Fruit fly (Drosophila melanogaster): Measurements from ENCODE around the gene hwt.

Gene hwt

DNA sequence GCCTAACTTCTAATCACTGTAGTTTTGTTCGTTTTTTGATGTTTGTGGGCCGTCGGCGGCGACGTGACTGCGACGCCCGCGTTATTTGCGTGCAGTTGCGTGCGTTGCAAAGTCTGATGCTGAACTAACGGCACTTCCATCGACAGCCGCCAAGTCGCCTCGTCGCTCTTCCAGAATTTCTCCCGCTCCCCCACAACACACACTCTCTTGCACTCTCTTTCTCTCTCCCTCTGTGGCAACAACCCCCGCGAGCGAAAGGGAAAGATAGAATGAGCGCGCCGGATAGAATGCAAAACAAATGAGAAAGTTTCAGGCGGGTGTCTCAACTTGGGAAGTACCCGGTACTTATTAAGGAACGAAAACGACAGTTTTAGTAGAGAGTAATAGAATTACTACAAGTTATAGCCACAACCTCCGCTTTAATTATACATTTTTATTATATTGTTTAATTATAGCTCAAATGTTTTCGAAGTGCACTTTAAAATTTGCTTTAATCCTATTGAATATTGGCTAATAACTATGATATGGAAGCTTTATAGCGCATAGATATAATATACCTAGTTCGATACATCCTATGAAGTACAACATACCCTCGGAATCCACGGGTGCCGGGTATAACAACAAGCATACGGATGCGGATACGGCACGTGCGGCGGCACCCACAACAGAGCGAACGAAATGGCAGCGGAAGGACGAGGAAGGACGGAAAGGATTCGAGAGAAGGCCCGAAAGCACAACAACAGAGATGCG lies 21.2 kb downstream of the hwt start (continued):
- no peak for TF ChIP-seq zen (tag; optimal IDR thresholded peaks at IDR 0.05)
- TF ChIP-seq CG34224 (GFP tag; IDR thresholded peaks at IDR 0.05; ENCODE audit: partially characterized antibody) = no peak
- TF ChIP-seq sqz (GFP tag; optimal IDR thresholded peaks at IDR 0.05) = no peak
- peak; percentile 36 for TF ChIP-seq fd96Cb (tag; optimal IDR thresholded peaks at IDR 0.05)
- TF ChIP-seq CG31388 (GFP tag; optimal IDR thresholded peaks at IDR 0.05) = no peak
- TF ChIP-seq Rfx (GFP tag; IDR thresholded peaks at IDR 0.05) = no peak; the same call in 1 of the 2 replicates
- TF ChIP-seq CG33213 (GFP tag; optimal IDR thresholded peaks at IDR 0.05) = no peak
- TF ChIP-seq CG15011 (GFP tag; optimal IDR thresholded peaks at IDR 0.05) = no peak
- no peak for TF ChIP-seq kay (GFP tag; optimal IDR thresholded peaks at IDR 0.05)
- TF ChIP-seq bsh (GFP tag; optimal IDR thresholded peaks at IDR 0.05) = peak in 1 of 2 experiments; percentile 44
- TF ChIP-seq zen2 (GFP tag; IDR thresholded peaks at IDR 0.05; ENCODE audit: partially characterized antibody) = no peak
- TF ChIP-seq Optix (GFP tag; IDR thresholded peaks at IDR 0.05) = no peak
- no peak for TF ChIP-seq run (tag; optimal IDR thresholded peaks at IDR 0.05)
- no peak for TF ChIP-seq CG31224 (GFP tag; IDR thresholded peaks at IDR 0.05)
- TF ChIP-seq Dek (tag; optimal IDR thresholded peaks at IDR 0.05) = peak; percentile 41
- TF ChIP-seq CG3726 (GFP tag; IDR thresholded peaks at IDR 0.05) = no peak
- peak; percentile 56; the same call in 1 of the 2 replicates for TF ChIP-seq crol (GFP tag; IDR thresholded peaks at IDR 0.05)
- TF ChIP-seq CG6654 (GFP tag; optimal IDR thresholded peaks at IDR 0.05) = peak; percentile 6
- no peak; the same call in 2 of the 3 replicates for TF ChIP-seq croc (GFP tag; conservative IDR thresholded peaks at IDR 0.05)
- no peak for TF ChIP-seq CG7372 (GFP tag; IDR thresholded peaks at IDR 0.05)
- no peak for TF ChIP-seq CG10959 (GFP tag; IDR thresholded peaks at IDR 0.05)
- TF ChIP-seq Xbp1 (GFP tag; optimal IDR thresholded peaks at IDR 0.05) = peak; percentile 23
- no peak for TF ChIP-seq ranshi (GFP tag; IDR thresholded peaks at IDR 0.05)
- peak; percentile 54 for TF ChIP-seq CG7839 (tag; optimal IDR thresholded peaks at IDR 0.05)
- TF ChIP-seq CG2678 (tag; optimal IDR thresholded peaks at IDR 0.05) = peak; percentile 41
- no peak for TF ChIP-seq cg (GFP tag; optimal IDR thresholded peaks at IDR 0.05)
- peak; percentile 34 for TF ChIP-seq BtbVII (GFP tag; optimal IDR thresholded peaks at IDR 0.05)
- peak; percentile 52 for TF ChIP-seq grau (tag; optimal IDR thresholded peaks at IDR 0.05)
- no peak for TF ChIP-seq cas (GFP tag; IDR thresholded peaks at IDR 0.05)
- TF ChIP-seq CG30431 (GFP tag; optimal IDR thresholded peaks at IDR 0.05) = no peak
- TF ChIP-seq trem (tag; optimal IDR thresholded peaks at IDR 0.05) = no peak
- TF ChIP-seq sd (tag; optimal IDR thresholded peaks at IDR 0.05) = no peak
- no peak for TF ChIP-seq Tbp (GFP tag; optimal IDR thresholded peaks at IDR 0.05)
- no peak for TF ChIP-seq ems (GFP tag; optimal IDR thresholded peaks at IDR 0.05)
- TF ChIP-seq CG30403 (GFP tag; optimal IDR thresholded peaks at IDR 0.05) = no peak
- TF ChIP-seq CG6813 (GFP tag; optimal IDR thresholded peaks at IDR 0.05) = no peak
- no peak for TF ChIP-seq CG10321 (GFP tag; IDR thresholded peaks at IDR 0.05)
- no peak for TF ChIP-seq ato (GFP tag; IDR thresholded peaks at IDR 0.05; ENCODE audit: partially characterized antibody)
- no peak for TF ChIP-seq CG15073 (GFP tag; optimal IDR thresholded peaks at IDR 0.05)
- peak; percentile 35 for TF ChIP-seq scrt (GFP tag; optimal IDR thresholded peaks at IDR 0.05)
- no peak for TF ChIP-seq CG2116 (GFP tag; optimal IDR thresholded peaks at IDR 0.05)
- TF ChIP-seq CG10147 (GFP tag; optimal IDR thresholded peaks at IDR 0.05) = peak; percentile 54
- no peak for TF ChIP-seq BEAF-32 (GFP tag; optimal IDR thresholded peaks at IDR 0.05)
- TF ChIP-seq CG1603 (tag; optimal IDR thresholded peaks at IDR 0.05) = peak; percentile 15
- TF ChIP-seq Pdp1 (GFP tag; optimal IDR thresholded peaks at IDR 0.05) = no peak
- no peak for TF ChIP-seq ab (GFP tag; optimal IDR thresholded peaks at IDR 0.05)
- no peak for TF ChIP-seq CG10543 (GFP tag; optimal IDR thresholded peaks at IDR 0.05)
- TF ChIP-seq phol (tag; optimal IDR thresholded peaks at IDR 0.05) = peak; percentile 49
- no peak for TF ChIP-seq lola (GFP tag; optimal IDR thresholded peaks at IDR 0.05)
